Worm (Caenorhabditis elegans) whole organism, L2 larva: Measurements from ENCODE around the gene erg-28.

Source experiments
- ZK546.5 ChIP-seq: sonication (generic microtip); optimal IDR thresholded peaks from 2 replicates; lab custom pipeline; 2017; ENCODE audit warnings: missing biosample characterization, missing genetic modification characterization
- aly-2 ChIP-seq: fragments of 150-350 bp; optimal IDR thresholded peaks from 2 replicates; lab custom pipeline; 2014; ENCODE audit warnings: missing biosample characterization, missing genetic modification characterization
- ama-1 ChIP-seq: fragments of 150-350 bp; optimal IDR thresholded peaks from 2 replicates; lab custom pipeline; 2018; ENCODE audit warnings: inconsistent platforms
- ceh-82 ChIP-seq: fragments of 150-350 bp; optimal IDR thresholded peaks from 2 replicates; lab custom pipeline; 2014; ENCODE audit warnings: missing biosample characterization, missing genetic modification characterization
- lsy-2 ChIP-seq, 2 experiments: fragments of 150-350 bp in 1 of 2; sonication (generic microtip) in 1 of 2; optimal IDR thresholded peaks; 2 replicates each; lab custom pipeline; 2014 to 2017; ENCODE audit warnings: missing biosample characterization in 2 of 2, missing genetic modification characterization in 2 of 2
- nhr-10 ChIP-seq: sonication (generic microtip); optimal IDR thresholded peaks from 2 replicates; lab custom pipeline; 2017; ENCODE audit warnings: missing biosample characterization, missing genetic modification characterization
- nhr-11 ChIP-seq: fragments of 150-350 bp; optimal IDR thresholded peaks from 2 replicates; lab custom pipeline; 2014; ENCODE audit warnings: missing biosample characterization, missing genetic modification characterization
- nhr-12 ChIP-seq: fragments of 150-350 bp; optimal IDR thresholded peaks from 2 replicates; lab custom pipeline; 2014; ENCODE audit warnings: missing biosample characterization, missing genetic modification characterization
- nhr-237 ChIP-seq: fragments of 150-350 bp; optimal IDR thresholded peaks from 2 replicates; lab custom pipeline; 2014; ENCODE audit warnings: missing biosample characterization, missing genetic modification characterization
- nhr-25 ChIP-seq: fragments of 150-350 bp; sonication (generic microtip); optimal IDR thresholded peaks from 3 replicates; lab custom pipeline; 2014; ENCODE audit warnings: missing biosample characterization, missing genetic modification characterization
- nhr-77 ChIP-seq: fragments of 150-350 bp; optimal IDR thresholded peaks from 2 replicates; lab custom pipeline; 2014; ENCODE audit warnings: missing biosample characterization, missing genetic modification characterization
- unc-39 ChIP-seq: fragments of 150-350 bp; optimal IDR thresholded peaks from 2 replicates; lab custom pipeline; 2014; ENCODE audit warnings: missing biosample characterization, missing genetic modification characterization
- unc-62 ChIP-seq: fragments of 150-350 bp; optimal IDR thresholded peaks from 2 replicates; lab custom pipeline; 2014; ENCODE audit warnings: missing biosample characterization, missing genetic modification reagents, missing genetic modification characterization
- ztf-11 ChIP-seq: sonication (generic microtip); optimal IDR thresholded peaks from 2 replicates; lab custom pipeline; 2017; ENCODE audit warnings: missing biosample characterization, missing genetic modification characterization

DNA sequence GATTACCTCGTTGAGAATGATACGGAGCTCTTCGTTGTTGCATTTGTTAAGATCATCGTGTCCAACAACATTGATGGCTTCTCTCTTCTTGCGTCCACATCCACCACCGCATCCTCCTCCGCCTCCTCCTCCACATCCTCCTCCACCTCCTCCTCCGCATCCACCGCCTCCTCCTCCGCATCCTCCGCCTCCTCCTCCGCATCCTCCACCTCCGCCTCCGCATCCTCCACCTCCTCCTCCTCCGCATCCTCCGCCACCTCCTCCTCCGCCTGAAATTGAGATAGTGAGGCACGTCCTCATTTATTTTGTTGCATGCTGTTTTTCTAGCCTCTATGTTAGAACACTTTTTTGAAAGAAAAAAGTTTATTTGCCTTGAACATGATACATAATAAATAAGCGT lies 31.4 kb upstream of the erg-28 start:
- TF ChIP-seq unc-62 (GFP tag; lab: Kevin White, UChicago) (no peak), lsy-2 (tag; optimal IDR thresholded peaks at IDR 0.05; lab: Kevin White, UChicago) (no peak), ZK546.5 (tag; lab: Kevin White, UChicago) (no peak), nhr-11 (tag; lab: Kevin White, UChicago) (no peak), nhr-25 (tag; lab: Kevin White, UChicago) (no peak), ztf-11 (tag; lab: Kevin White, UChicago) (no peak), unc-39 (no peak), nhr-77 (no peak), nhr-12 (tag; lab: Kevin White, UChicago) (no peak), ceh-82 (tag; lab: Kevin White, UChicago) (no peak), nhr-237 (tag; lab: Kevin White, UChicago) (no peak), ama-1 (lab: Kevin White, UChicago) (no peak), nhr-10 (tag; lab: Kevin White, UChicago) (no peak), aly-2 (tag; lab: Kevin White, UChicago) (no peak)
